Worm (Caenorhabditis elegans): Measurements from ENCODE around the gene adss-1.
A peak's percentile ranks its signal among the peaks of the same experiment; 100 is the strongest.

The adss-1 gene

ce11 chrV:4826710-4827380 is 3.6 kb upstream of the adss-1 start, which contains the start of the genes hsp-6 and C37H5.5 (continued):
- peak; percentile 40 for TF ChIP-seq duxl-1 (tag; optimal IDR thresholded peaks at IDR 0.05; ENCODE audit: poor library complexity)
- peak; percentile 59 for TF ChIP-seq nhr-102 (tag; optimal IDR thresholded peaks at IDR 0.05)
- no peak for TF ChIP-seq nhr-111 (GFP tag; optimal IDR thresholded peaks at IDR 0.05)
- TF ChIP-seq nhr-6 (tag; optimal IDR thresholded peaks at IDR 0.05), result peak; percentile 88
- TF ChIP-seq ZK337.2 (GFP tag; IDR thresholded peaks at IDR 0.05), result 0 out of 2 replicates have a peak, but pooled peaks have one; percentile 18
- peak; percentile 69 for TF ChIP-seq dpl-1 (GFP tag; optimal IDR thresholded peaks at IDR 0.05)
- peak; percentile 68 for TF ChIP-seq T26A8.4 (GFP tag; IDR thresholded peaks at IDR 0.05)
- TF ChIP-seq ceh-44 (GFP tag; IDR thresholded peaks at IDR 0.05), result peak; percentile 23; the same call in 1 of the 2 replicates
- no peak for TF ChIP-seq attf-4 (tag; optimal IDR thresholded peaks at IDR 0.05)
- TF ChIP-seq F26F4.8 (GFP tag; conservative IDR thresholded peaks at IDR 0.05), result no peak
- TF ChIP-seq hlh-11 (tag; optimal IDR thresholded peaks at IDR 0.05), result peak; percentile 87
- TF ChIP-seq ceh-62 (tag; optimal IDR thresholded peaks at IDR 0.05), result no peak
- peak; percentile 18 for TF ChIP-seq nhr-11 (tag; optimal IDR thresholded peaks at IDR 0.05)
- TF ChIP-seq ctbp-1 (GFP tag; IDR thresholded peaks at IDR 0.05), result no peak
- peak; percentile 91 for TF ChIP-seq mdt-29 (GFP tag; IDR thresholded peaks at IDR 0.05)
- no peak for TF ChIP-seq zip-11 (GFP tag; IDR thresholded peaks at IDR 0.05)
- TF ChIP-seq dmd-6 (GFP tag; IDR thresholded peaks at IDR 0.05), result peak; percentile 69
- no peak for TF ChIP-seq nhr-10 (tag; optimal IDR thresholded peaks at IDR 0.05)
- TF ChIP-seq lin-38 (GFP tag; IDR thresholded peaks at IDR 0.05), result peak; percentile 79
- TF ChIP-seq skn-1 (tag; optimal IDR thresholded peaks at IDR 0.05), result no peak
- TF ChIP-seq mxl-2 (GFP tag; conservative IDR thresholded peaks at IDR 0.05), result no peak
- TF ChIP-seq lir-3 (tag; optimal IDR thresholded peaks at IDR 0.05), result no peak
- TF ChIP-seq ztf-7 (tag; optimal IDR thresholded peaks at IDR 0.05), result peak; percentile 27
- TF ChIP-seq lin-13 (GFP tag; optimal IDR thresholded peaks at IDR 0.05), result peak; percentile 86
- no peak for TF ChIP-seq saeg-2 (GFP tag; IDR thresholded peaks at IDR 0.05)
- no peak for TF ChIP-seq daf-19 (GFP tag; conservative IDR thresholded peaks at IDR 0.05)
- TF ChIP-seq F49E8.2 (tag; optimal IDR thresholded peaks at IDR 0.05; ENCODE audit: borderline replicate concordance), result peak; percentile 36
- no peak for TF ChIP-seq nhr-237 (tag; optimal IDR thresholded peaks at IDR 0.05)
- TF ChIP-seq madf-9 (GFP tag; conservative IDR thresholded peaks at IDR 0.05), result 0 out of 2 replicates have a peak, but pooled peaks have one; percentile 25
- no peak for TF ChIP-seq lin-1 (GFP tag; IDR thresholded peaks at IDR 0.05)
- peak in 1 of 2 experiments; percentile 78 for TF ChIP-seq mdl-1 (tag; optimal IDR thresholded peaks at IDR 0.05)
- TF ChIP-seq set-16 (GFP tag; IDR thresholded peaks at IDR 0.05), result no peak
- peak; percentile 75 for TF ChIP-seq rbr-2 (tag; optimal IDR thresholded peaks at IDR 0.05)
- no peak for TF ChIP-seq dmd-9 (GFP tag; IDR thresholded peaks at IDR 0.05)
- no peak for TF ChIP-seq R02D3.7 (tag; optimal IDR thresholded peaks at IDR 0.05)
- peak; percentile 92 for TF ChIP-seq mes-2 (tag; optimal IDR thresholded peaks at IDR 0.05; ENCODE audit: poor library complexity, severe bottlenecking)
- no peak for TF ChIP-seq unc-39 (tag; optimal IDR thresholded peaks at IDR 0.05)
- no peak for TF ChIP-seq ceh-82 (tag; optimal IDR thresholded peaks at IDR 0.05)
- TF ChIP-seq hlh-30 (tag; optimal IDR thresholded peaks at IDR 0.05; ENCODE audit: insufficient read depth), result peak; percentile 99
- no peak for TF ChIP-seq nhr-25 (tag; optimal IDR thresholded peaks at IDR 0.05; ENCODE audit: borderline replicate concordance, insufficient read depth)
- TF ChIP-seq aly-2 (tag; optimal IDR thresholded peaks at IDR 0.05), result no peak
- no peak for TF ChIP-seq jun-1 (tag; optimal IDR thresholded peaks at IDR 0.05)
- peak; percentile 41; the same call in 1 of the 2 replicates for TF ChIP-seq zfp-3 (GFP tag; conservative IDR thresholded peaks at IDR 0.05)
- peak; percentile 92 for TF ChIP-seq dve-1 (tag; optimal IDR thresholded peaks at IDR 0.05; ENCODE audit: insufficient read depth)
- TF ChIP-seq lim-7 (GFP tag; IDR thresholded peaks at IDR 0.05), result no peak
- peak; percentile 24 for TF ChIP-seq mxl-3 (GFP tag; optimal IDR thresholded peaks at IDR 0.05)
- no peak for TF ChIP-seq aha-1 (tag)
- peak; percentile 92 for TF ChIP-seq mep-1 (tag; optimal IDR thresholded peaks at IDR 0.05)
- peak; percentile 7 for TF ChIP-seq spr-3 (GFP tag; optimal IDR thresholded peaks at IDR 0.05)
- no peak for TF ChIP-seq ces-1 (GFP tag; optimal IDR thresholded peaks at IDR 0.05)
